Worm (Caenorhabditis elegans): Measurements from ENCODE around the gene T05C12.1.

DNA sequence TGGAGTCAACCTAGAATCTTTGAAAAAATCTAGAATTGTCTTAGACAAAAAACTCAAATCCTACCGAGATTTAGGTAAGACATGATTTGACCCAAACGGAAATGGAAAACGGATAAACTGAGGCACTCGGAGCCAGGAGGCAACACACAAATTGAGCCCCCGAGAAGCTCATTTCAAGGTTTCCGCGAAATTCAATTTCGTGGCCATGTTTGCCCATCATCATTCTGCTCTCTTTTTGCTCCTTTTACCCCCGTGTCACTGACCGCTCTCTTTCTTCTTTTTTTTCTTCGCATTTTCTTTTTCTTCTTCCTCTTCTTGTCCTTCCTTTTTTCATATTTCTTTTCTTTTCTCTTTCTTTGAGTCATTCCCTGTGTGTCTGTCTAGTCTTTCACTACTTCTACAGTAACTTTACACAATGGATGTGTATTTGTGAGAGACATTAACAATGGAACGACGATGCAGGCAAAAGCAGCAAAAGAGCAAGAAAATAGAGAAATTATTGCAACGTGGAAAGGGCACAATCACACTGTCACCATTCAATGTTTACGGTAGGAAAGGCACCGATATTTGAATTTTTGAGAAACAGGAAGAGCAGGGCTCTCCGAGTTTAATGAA, 20.7 kb upstream of the T05C12.1 start:
- TF ChIP-seq ceh-82 (tag; optimal IDR thresholded peaks at IDR 0.05) (no peak), fos-1 (tag; optimal IDR thresholded peaks at IDR 0.05) (no peak)

Measured in whole organism, L3 larva.